Fruit fly (Drosophila melanogaster) whole organism, embryonic: Measurements from ENCODE around the gene Sfp23F.

ENCODE experiments used
- B-H2 ChIP-seq: fragments of 200-800 bp; sonication (Bioruptor generic); optimal IDR thresholded peaks from 2 replicates; lab custom pipeline; 2018; ENCODE audit warnings: missing biosample characterization, mild to moderate bottlenecking, missing genetic modification characterization
- C15 ChIP-seq: fragments of 200-800 bp; sonication (Bioruptor generic); IDR thresholded peaks from 3 replicates; pipeline ENCODE4 v1.3.6; 2022; ENCODE audit warnings: missing biosample characterization, missing genetic modification characterization
- CG10209 ChIP-seq: fragments of 200-800 bp; sonication (Bioruptor generic); optimal IDR thresholded peaks from 3 replicates; lab custom pipeline; 2017; ENCODE audit warnings: missing biosample characterization, mild to moderate bottlenecking, missing genetic modification characterization, missing genetic modification reagents
- CG10979 ChIP-seq: fragments of 200-800 bp; sonication (Bioruptor generic); optimal IDR thresholded peaks from 2 replicates; lab custom pipeline; 2018; ENCODE audit warnings: missing biosample characterization, mild to moderate bottlenecking, missing genetic modification characterization, moderate library complexity
- CG12236 ChIP-seq: fragments of 200-800 bp; sonication (Bioruptor generic); optimal IDR thresholded peaks from 2 replicates; lab custom pipeline; 2016; ENCODE audit warnings: missing biosample characterization, missing genetic modification characterization
- CG1233 ChIP-seq: fragments of 200-800 bp; sonication (Bioruptor generic); optimal IDR thresholded peaks from 4 replicates; lab custom pipeline; 2018; ENCODE audit warnings: missing biosample characterization, mild to moderate bottlenecking, missing genetic modification characterization
- CG12769 ChIP-seq: fragments of 200-800 bp; sonication (Bioruptor generic); optimal IDR thresholded peaks from 2 replicates; lab custom pipeline; 2019; ENCODE audit warnings: missing biosample characterization, mild to moderate bottlenecking, missing genetic modification characterization, moderate library complexity
- CG13775 ChIP-seq: fragments of 200-800 bp; sonication (Bioruptor generic); optimal IDR thresholded peaks from 3 replicates; lab custom pipeline; 2017; ENCODE audit warnings: missing biosample characterization, mild to moderate bottlenecking, missing genetic modification characterization
- CG14667 ChIP-seq: fragments of 200-800 bp; sonication (Bioruptor generic); IDR thresholded peaks from 2 replicates; pipeline ENCODE4 v1.3.6; 2022; ENCODE audit warnings: missing biosample characterization, missing genetic modification characterization
- CG15514 ChIP-seq: fragments of 200-800 bp; sonication (Bioruptor generic); optimal IDR thresholded peaks from 3 replicates; lab custom pipeline; 2017; ENCODE audit warnings: missing biosample characterization, missing genetic modification characterization, mild to moderate bottlenecking, moderate library complexity, missing genetic modification reagents
- CG18599 ChIP-seq: fragments of 200-800 bp; sonication (Bioruptor generic); optimal IDR thresholded peaks from 3 replicates; lab custom pipeline; 2017; ENCODE audit warnings: missing biosample characterization, missing genetic modification characterization, mild to moderate bottlenecking, moderate library complexity, missing genetic modification reagents
- CG34224 ChIP-seq: fragments of 200-800 bp; sonication (Bioruptor generic); IDR thresholded peaks from 3 replicates; pipeline ENCODE4 v1.3.6; 2022; ENCODE audit warnings: missing biosample characterization, missing genetic modification characterization; ENCODE audit not compliant: partially characterized antibody
- CG4328 ChIP-seq: fragments of 200-800 bp; sonication (Bioruptor generic); optimal IDR thresholded peaks from 3 replicates; lab custom pipeline; 2017; ENCODE audit warnings: missing biosample characterization, missing genetic modification reagents, missing genetic modification characterization
- CG43689 ChIP-seq: fragments of 200-800 bp; sonication (Bioruptor generic); IDR thresholded peaks from 2 replicates; pipeline ENCODE4 v1.3.6; 2022; ENCODE audit warnings: missing biosample characterization, missing genetic modification characterization
- CG7271 ChIP-seq: fragments of 200-800 bp; sonication (Bioruptor generic); optimal IDR thresholded peaks from 2 replicates; lab custom pipeline; 2018; ENCODE audit warnings: missing biosample characterization, mild to moderate bottlenecking, missing genetic modification characterization, moderate library complexity
- CG7786 ChIP-seq: fragments of 200-800 bp; sonication (Bioruptor generic); optimal IDR thresholded peaks from 2 replicates; lab custom pipeline; 2016; ENCODE audit warnings: missing biosample characterization, missing genetic modification characterization
- CG9609 ChIP-seq: fragments of 200-800 bp; sonication (Bioruptor generic); optimal IDR thresholded peaks from 3 replicates; lab custom pipeline; 2016; ENCODE audit warnings: missing biosample characterization, missing genetic modification characterization
- CG9727 ChIP-seq: fragments of 200-800 bp; sonication (Bioruptor generic); optimal IDR thresholded peaks from 3 replicates; lab custom pipeline; 2017; ENCODE audit warnings: missing biosample characterization, mild to moderate bottlenecking, missing genetic modification characterization
- Camta ChIP-seq: fragments of 200-800 bp; sonication (Bioruptor generic); optimal IDR thresholded peaks from 2 replicates; lab custom pipeline; 2016; ENCODE audit warnings: missing biosample characterization, missing genetic modification characterization
- Dll ChIP-seq: fragments of 200-800 bp; sonication (Bioruptor generic); IDR thresholded peaks from 4 replicates; pipeline ENCODE4 v1.3.6; 2022; ENCODE audit warnings: missing biosample characterization, missing genetic modification characterization; ENCODE audit not compliant: partially characterized antibody
- Doc3 ChIP-seq: fragments of 200-800 bp; sonication (Bioruptor generic); IDR thresholded peaks from 3 replicates; pipeline ENCODE4 v1.3.6; 2022; ENCODE audit warnings: missing biosample characterization, missing genetic modification characterization; ENCODE audit not compliant: partially characterized antibody
- Ets65A ChIP-seq: fragments of 200-800 bp; sonication (Bioruptor generic); peaks from one replicate; lab custom pipeline; 2016; ENCODE audit warnings: missing biosample characterization, missing genetic modification characterization
- HLH54F ChIP-seq: fragments of 200-800 bp; sonication (Bioruptor generic); optimal IDR thresholded peaks from 3 replicates; lab custom pipeline; 2016; ENCODE audit warnings: missing biosample characterization, missing genetic modification characterization
- MESR4 ChIP-seq: fragments of 200-800 bp; sonication (Bioruptor generic); optimal IDR thresholded peaks from 2 replicates; lab custom pipeline; 2018; ENCODE audit warnings: missing biosample characterization, mild to moderate bottlenecking, missing genetic modification characterization, moderate library complexity
- NC2α ChIP-seq: fragments of 200-800 bp; sonication (Bioruptor generic); optimal IDR thresholded peaks from 2 replicates; lab custom pipeline; 2016; ENCODE audit warnings: missing biosample characterization, missing genetic modification characterization
- Pdp1 ChIP-seq, 2 experiments: fragments of 200-800 bp; sonication (Bioruptor generic); optimal IDR thresholded peaks; 3 replicates each; lab custom pipeline; 2016; ENCODE audit warnings: missing biosample characterization in 2 of 2, missing genetic modification characterization in 2 of 2, mild to moderate bottlenecking in 1 of 2, moderate library complexity in 1 of 2
- Ptx1 ChIP-seq: fragments of 200-800 bp; sonication (Bioruptor generic); IDR thresholded peaks from 2 replicates; pipeline ENCODE4 v1.3.6; 2022; ENCODE audit warnings: missing biosample characterization, missing genetic modification characterization
- Sox102F ChIP-seq: fragments of 200-800 bp; sonication (Bioruptor generic); optimal IDR thresholded peaks from 2 replicates; lab custom pipeline; 2018; ENCODE audit warnings: missing biosample characterization, mild to moderate bottlenecking, missing genetic modification characterization, moderate library complexity
- Sry-δ ChIP-seq: fragments of 200-800 bp; sonication (Bioruptor generic); optimal IDR thresholded peaks from 2 replicates; lab custom pipeline; 2016; ENCODE audit warnings: missing biosample characterization, missing genetic modification characterization
- cas ChIP-seq: fragments of 200-800 bp; sonication (Bioruptor generic); IDR thresholded peaks from 2 replicates; pipeline ENCODE4 v1.3.6; 2022; ENCODE audit warnings: missing biosample characterization, missing genetic modification characterization
- chif ChIP-seq, 2 experiments: fragments of 200-800 bp; sonication (Bioruptor generic); optimal IDR thresholded peaks; 3 replicates each; lab custom pipeline; 2016; ENCODE audit warnings: missing biosample characterization in 2 of 2, missing genetic modification characterization in 2 of 2
- chinmo ChIP-seq: fragments of 200-800 bp; sonication (Bioruptor generic); IDR thresholded peaks from 4 replicates; pipeline ENCODE4 v1.3.6; 2022; ENCODE audit warnings: missing biosample characterization, missing genetic modification characterization; ENCODE audit not compliant: partially characterized antibody
- ci ChIP-seq: fragments of 200-800 bp; sonication (Bioruptor generic); IDR thresholded peaks from 3 replicates; pipeline ENCODE4 v1.3.6; 2022; ENCODE audit warnings: missing biosample characterization, missing genetic modification characterization
- corto ChIP-seq: fragments of 200-800 bp; sonication (Bioruptor generic); optimal IDR thresholded peaks from 2 replicates; lab custom pipeline; 2016; ENCODE audit warnings: missing biosample characterization, mild to moderate bottlenecking, missing genetic modification characterization, moderate library complexity
- dmrt99B ChIP-seq: fragments of 200-800 bp; sonication (Bioruptor generic); optimal IDR thresholded peaks from 2 replicates; lab custom pipeline; 2018; ENCODE audit warnings: missing biosample characterization, mild to moderate bottlenecking, missing genetic modification characterization, moderate library complexity
- ewg ChIP-seq: fragments of 200-800 bp; sonication (Bioruptor generic); optimal IDR thresholded peaks from 3 replicates; lab custom pipeline; 2017; ENCODE audit warnings: mild to moderate bottlenecking, missing biosample characterization, missing genetic modification reagents, missing genetic modification characterization
- fd102C ChIP-seq: fragments of 200-800 bp; sonication (Bioruptor generic); optimal IDR thresholded peaks from 2 replicates; lab custom pipeline; 2018; ENCODE audit warnings: missing biosample characterization, mild to moderate bottlenecking, missing genetic modification characterization, moderate library complexity
- hth ChIP-seq: fragments of >200 bp; optimal IDR thresholded peaks from 2 replicates; lab custom pipeline; 2017; ENCODE audit warnings: inconsistent platforms
- jumu ChIP-seq: fragments of 200-800 bp; sonication (Bioruptor generic); optimal IDR thresholded peaks from 3 replicates; lab custom pipeline; 2016; ENCODE audit warnings: missing biosample characterization, missing genetic modification characterization
- kay ChIP-seq: fragments of 200-800 bp; sonication (Bioruptor generic); optimal IDR thresholded peaks from 2 replicates; lab custom pipeline; 2016; ENCODE audit warnings: missing biosample characterization, missing genetic modification characterization
- nau ChIP-seq: fragments of 200-800 bp; sonication (Bioruptor generic); optimal IDR thresholded peaks from 3 replicates; lab custom pipeline; 2017; ENCODE audit warnings: missing biosample characterization, mild to moderate bottlenecking, missing genetic modification characterization, missing genetic modification reagents
- nom ChIP-seq: fragments of 200-800 bp; sonication (Bioruptor generic); optimal IDR thresholded peaks from 2 replicates; lab custom pipeline; 2017; ENCODE audit warnings: missing biosample characterization, missing genetic modification characterization, mild to moderate bottlenecking, moderate library complexity, missing genetic modification reagents
- odd ChIP-seq: fragments of 200-800 bp; sonication (Bioruptor generic); optimal IDR thresholded peaks from 2 replicates; lab custom pipeline; 2017; ENCODE audit warnings: missing biosample characterization, mild to moderate bottlenecking, missing genetic modification characterization
- run ChIP-seq: fragments of 200-800 bp; sonication (Bioruptor generic); optimal IDR thresholded peaks from 3 replicates; lab custom pipeline; 2018; ENCODE audit warnings: missing biosample characterization, mild to moderate bottlenecking, missing genetic modification characterization
- schlank ChIP-seq: fragments of 200-800 bp; sonication (Bioruptor generic); optimal IDR thresholded peaks from 2 replicates; lab custom pipeline; 2018; ENCODE audit warnings: missing biosample characterization, mild to moderate bottlenecking, missing genetic modification characterization
- sna ChIP-seq: fragments of 200-800 bp; sonication (Bioruptor generic); IDR thresholded peaks from 2 replicates; pipeline ENCODE4 v1.3.6; 2022; ENCODE audit warnings: missing biosample characterization, missing genetic modification characterization; ENCODE audit not compliant: partially characterized antibody
- ssp ChIP-seq: fragments of 200-800 bp; sonication (Bioruptor generic); IDR thresholded peaks from 2 replicates; pipeline ENCODE4 v1.3.6; 2022; ENCODE audit warnings: missing biosample characterization, missing genetic modification characterization
- tio ChIP-seq: fragments of 200-800 bp; sonication (Bioruptor generic); optimal IDR thresholded peaks from 2 replicates; lab custom pipeline; 2017; ENCODE audit warnings: missing biosample characterization, missing genetic modification characterization, inconsistent platforms
- tll ChIP-seq, 2 experiments: fragments of 200-800 bp in 1 of 2; fragments of >200 bp in 1 of 2; sonication (Bioruptor generic) in 1 of 2; optimal IDR thresholded peaks; 2 replicates each; lab custom pipeline; 2017 to 2019; ENCODE audit warnings: missing biosample characterization in 2 of 2, missing genetic modification characterization in 2 of 2, mild to moderate bottlenecking in 1 of 2, moderate library complexity in 1 of 2
- wdn ChIP-seq: fragments of 200-800 bp; sonication (Bioruptor generic); IDR thresholded peaks from 2 replicates; pipeline ENCODE4 v1.3.6; 2022; ENCODE audit warnings: missing biosample characterization, missing genetic modification characterization

Gene Sfp23F

DNA sequence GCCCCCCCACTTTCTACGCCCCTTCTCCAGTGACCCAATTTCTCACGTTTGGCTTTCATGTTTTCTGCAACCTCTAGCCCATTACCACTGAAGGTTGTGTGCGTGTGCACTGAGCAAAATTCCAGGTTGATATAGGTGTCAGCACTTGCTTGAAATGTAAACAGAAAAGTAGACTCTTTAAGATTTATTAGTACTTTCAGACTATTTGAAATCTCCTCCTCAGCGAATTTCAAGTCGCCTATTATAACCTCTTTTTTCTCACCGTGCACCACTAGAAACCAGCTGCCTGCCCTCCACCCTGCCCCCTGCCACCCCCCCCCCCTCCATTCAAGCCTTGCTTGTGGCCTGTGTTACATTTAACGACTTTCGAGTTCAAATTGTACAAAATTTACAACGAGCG is 47.5 kb upstream of the Sfp23F start (continued):
- TF ChIP-seq fd102C (no peak), run (tag; lab: Kevin White, UChicago) (no peak), tio (GFP tag; lab: Kevin White, UChicago) (no peak), CG10979 (tag; lab: Kevin White, UChicago) (peak; percentile 57), Sry-δ (GFP tag; lab: Kevin White, UChicago) (no peak), MESR4 (GFP tag; lab: Kevin White, UChicago) (no peak), CG34224 (GFP tag; lab: Robert Waterston, UW) (no peak), CG10209 (GFP tag; lab: Kevin White, UChicago) (peak; percentile 53), wdn (GFP tag; lab: Robert Waterston, UW) (no peak; the same call in 1 of the 2 replicates), CG14667 (GFP tag; lab: Robert Waterston, UW) (peak; percentile 55), dmrt99B (tag; lab: Kevin White, UChicago) (peak; percentile 69), hth (no peak), NC2α (GFP tag; lab: Kevin White, UChicago) (no peak), jumu (GFP tag; lab: Kevin White, UChicago) (peak; percentile 36), CG12769 (tag; lab: Kevin White, UChicago) (peak; percentile 19), CG9727 (peak; percentile 32), odd (no peak), CG1233 (GFP tag; lab: Kevin White, UChicago) (peak; percentile 4), ewg (GFP tag; lab: Kevin White, UChicago) (peak; percentile 47), Sox102F (peak; percentile 60), cas (no peak), Ptx1 (GFP tag; lab: Robert Waterston, UW) (peak; percentile 60), CG9609 (GFP tag; lab: Kevin White, UChicago) (peak; percentile 2), Pdp1 (GFP tag; optimal IDR thresholded peaks at IDR 0.05; lab: Kevin White, UChicago) (peak in 1 of 2 experiments; percentile 33), tll (GFP tag; optimal IDR thresholded peaks at IDR 0.05; lab: Kevin White, UChicago) (no peak), chif (GFP tag; optimal IDR thresholded peaks at IDR 0.05; lab: Kevin White, UChicago) (peak; percentile 12 to 39), Doc3 (GFP tag; lab: Robert Waterston, UW) (no peak), schlank (no peak), CG13775 (GFP tag; lab: Kevin White, UChicago) (no peak), CG43689 (GFP tag; lab: Robert Waterston, UW) (no peak), CG15514 (GFP tag; lab: Kevin White, UChicago) (peak; percentile 9), sna (GFP tag; lab: Robert Waterston, UW) (no peak), CG7786 (GFP tag; lab: Kevin White, UChicago) (no peak), C15 (no peak), corto (no peak), CG4328 (GFP tag; lab: Kevin White, UChicago) (no peak), HLH54F (GFP tag; lab: Kevin White, UChicago) (no peak), CG18599 (GFP tag; lab: Kevin White, UChicago) (peak; percentile 48), B-H2 (GFP tag; lab: Kevin White, UChicago) (no peak), ci (GFP tag; lab: Robert Waterston, UW) (peak; percentile 75; the same call in 2 of the 3 replicates), Camta (GFP tag; lab: Kevin White, UChicago) (peak; percentile 9), Ets65A (peak; percentile 89), CG12236 (GFP tag; lab: Kevin White, UChicago) (no peak), ssp (GFP tag; lab: Robert Waterston, UW) (peak; percentile 53; the same call in 1 of the 2 replicates), nom (GFP tag; lab: Kevin White, UChicago) (no peak), nau (no peak), chinmo (no peak), kay (GFP tag; lab: Kevin White, UChicago) (no peak), CG7271 (no peak), Dll (GFP tag; lab: Robert Waterston, UW) (no peak)
